Worm (Caenorhabditis elegans) whole organism, young adult: ENCODE results near the gene T04A6.3.

Source experiments
- B0261.1 ChIP-seq: sonication (generic microtip); optimal IDR thresholded peaks from 2 replicates; lab custom pipeline; 2016; ENCODE audit warnings: mild to moderate bottlenecking, missing genetic modification characterization, moderate library complexity, missing compliant biosample characterization
- B0336.3 ChIP-seq: fragments of 200-800 bp; sonication (Bioruptor generic); IDR thresholded peaks from 2 replicates; pipeline ENCODE4 v1.3.6; 2022; ENCODE audit warnings: missing genetic modification characterization, missing compliant biosample characterization
- C17E4.6 ChIP-seq: fragments of 200-800 bp; sonication (Bioruptor generic); IDR thresholded peaks from 2 replicates; pipeline ENCODE4 v1.3.6; 2022; ENCODE audit warnings: missing genetic modification reagents, missing genetic modification characterization, missing compliant biosample characterization
- D2030.7 ChIP-seq: fragments of 200-800 bp; sonication (Bioruptor generic); IDR thresholded peaks from 2 replicates; pipeline ENCODE4 v1.3.6; 2022; ENCODE audit warnings: missing genetic modification reagents, missing genetic modification characterization, missing compliant biosample characterization
- F10E7.11 ChIP-seq: sonication (generic microtip); optimal IDR thresholded peaks from 2 replicates; lab custom pipeline; 2017; ENCODE audit warnings: mild to moderate bottlenecking, missing genetic modification characterization, moderate library complexity, missing compliant biosample characterization
- F23B12.7 ChIP-seq: sonication (generic microtip); optimal IDR thresholded peaks from 2 replicates; lab custom pipeline; 2017; ENCODE audit warnings: missing genetic modification characterization, mild to moderate bottlenecking, missing compliant biosample characterization, antibody characterized with exemption, moderate library complexity; ENCODE audit not compliant: insufficient read depth
- F33H1.4 ChIP-seq: fragments of 200-800 bp; sonication (Bioruptor generic); IDR thresholded peaks from 2 replicates; pipeline ENCODE4 v1.3.6; 2022; ENCODE audit warnings: missing genetic modification reagents, missing genetic modification characterization, missing compliant biosample characterization
- F37B4.10 ChIP-seq: fragments of 200-800 bp; sonication (Bioruptor generic); IDR thresholded peaks from 2 replicates; pipeline ENCODE4 v1.3.6; 2022; ENCODE audit warnings: missing genetic modification characterization, missing compliant biosample characterization
- F52B5.7 ChIP-seq: sonication (generic microtip); optimal IDR thresholded peaks from 2 replicates; lab custom pipeline; 2016; ENCODE audit warnings: mild to moderate bottlenecking, missing genetic modification characterization, missing compliant biosample characterization
- F57C9.4 ChIP-seq: sonication (generic microtip); optimal IDR thresholded peaks from 2 replicates; lab custom pipeline; 2017; ENCODE audit warnings: mild to moderate bottlenecking, missing genetic modification characterization, missing compliant biosample characterization
- K12H6.12 ChIP-seq: fragments of 200-800 bp; sonication (Bioruptor generic); optimal IDR thresholded peaks from 2 replicates; lab custom pipeline; 2018; ENCODE audit warnings: mild to moderate bottlenecking, missing genetic modification characterization, missing compliant biosample characterization
- Y53F4B.3 ChIP-seq: fragments of 200-800 bp; sonication (Bioruptor generic); IDR thresholded peaks from 2 replicates; pipeline ENCODE4 v1.3.6; 2022; ENCODE audit warnings: missing genetic modification reagents, missing genetic modification characterization, missing compliant biosample characterization
- Y53G8AR.9 ChIP-seq: fragments of 200-800 bp; sonication (Bioruptor generic); conservative IDR thresholded peaks from 2 replicates; pipeline ENCODE4 v1.3.6; 2022; ENCODE audit warnings: missing genetic modification reagents, missing genetic modification characterization, missing compliant biosample characterization
- akir-1 ChIP-seq: fragments of 200-800 bp; sonication (Bioruptor generic); optimal IDR thresholded peaks from 2 replicates; lab custom pipeline; 2018; ENCODE audit warnings: mild to moderate bottlenecking, missing genetic modification characterization, moderate library complexity, missing compliant biosample characterization
- aptf-2 ChIP-seq: fragments of 200-800 bp; sonication (Bioruptor generic); conservative IDR thresholded peaks from 2 replicates; pipeline ENCODE4 v1.3.6; 2022; ENCODE audit warnings: missing genetic modification reagents, missing genetic modification characterization, missing compliant biosample characterization
- atf-7 ChIP-seq: sonication (generic microtip); optimal IDR thresholded peaks from 2 replicates; lab custom pipeline; 2017; ENCODE audit warnings: mild to moderate bottlenecking, missing genetic modification characterization, missing compliant biosample characterization
- attf-5 ChIP-seq: fragments of 200-800 bp; sonication (Bioruptor generic); optimal IDR thresholded peaks from 2 replicates; lab custom pipeline; 2018; ENCODE audit warnings: mild to moderate bottlenecking, missing genetic modification characterization, missing compliant biosample characterization
- bed-1 ChIP-seq: fragments of 200-800 bp; sonication (Bioruptor generic); IDR thresholded peaks from 2 replicates; pipeline ENCODE4 v1.3.6; 2022; ENCODE audit warnings: missing genetic modification reagents, missing genetic modification characterization, missing compliant biosample characterization
- ceh-40 ChIP-seq: fragments of 200-800 bp; sonication (Bioruptor generic); IDR thresholded peaks from 2 replicates; pipeline ENCODE4 v1.3.6; 2022; ENCODE audit warnings: missing genetic modification characterization, missing compliant biosample characterization
- ceh-79 ChIP-seq: sonication (generic microtip); optimal IDR thresholded peaks from 2 replicates; lab custom pipeline; 2017; ENCODE audit warnings: mild to moderate bottlenecking, missing genetic modification characterization, missing compliant biosample characterization
- chd-7 ChIP-seq: sonication (generic microtip); optimal IDR thresholded peaks from 2 replicates; lab custom pipeline; 2016; ENCODE audit warnings: mild to moderate bottlenecking, missing genetic modification characterization, moderate library complexity, missing compliant biosample characterization
- dox-1 ChIP-seq: fragments of 200-800 bp; sonication (Bioruptor generic); IDR thresholded peaks from 2 replicates; pipeline ENCODE4 v1.3.6; 2022; ENCODE audit warnings: missing genetic modification reagents, missing genetic modification characterization, missing compliant biosample characterization
- dpl-1 ChIP-seq: fragments of 150-350 bp; optimal IDR thresholded peaks from 2 replicates; lab custom pipeline; 2014; ENCODE audit warnings: missing biosample characterization, missing genetic modification reagents, missing genetic modification characterization
- egl-18 ChIP-seq: fragments of 200-800 bp; sonication (Bioruptor generic); IDR thresholded peaks from 2 replicates; pipeline ENCODE4 v1.3.6; 2022; ENCODE audit warnings: missing genetic modification reagents, missing genetic modification characterization, missing compliant biosample characterization
- egrh-3 ChIP-seq: fragments of 200-800 bp; sonication (Bioruptor generic); IDR thresholded peaks from 2 replicates; pipeline ENCODE4 v1.3.6; 2022; ENCODE audit warnings: missing genetic modification reagents, missing genetic modification characterization, missing compliant biosample characterization
- fkh-3 ChIP-seq: sonication (generic microtip); optimal IDR thresholded peaks from 2 replicates; lab custom pipeline; 2016; ENCODE audit warnings: mild to moderate bottlenecking, missing genetic modification characterization, missing compliant biosample characterization
- gei-17 ChIP-seq: fragments of 200-800 bp; sonication (Bioruptor generic); optimal IDR thresholded peaks from 2 replicates; lab custom pipeline; 2018; ENCODE audit warnings: mild to moderate bottlenecking, missing genetic modification characterization, missing compliant biosample characterization
- him-1 ChIP-seq: sonication (generic microtip); optimal IDR thresholded peaks from 2 replicates; lab custom pipeline; 2016; ENCODE audit warnings: missing genotype, missing genetic modification reagents, missing genetic modification characterization, missing compliant biosample characterization
- hlh-12 ChIP-seq: sonication (generic microtip); optimal IDR thresholded peaks from 2 replicates; lab custom pipeline; 2016; ENCODE audit warnings: missing genetic modification characterization, missing compliant biosample characterization
- hrde-1 ChIP-seq: sonication (generic microtip); optimal IDR thresholded peaks from 2 replicates; lab custom pipeline; 2016; ENCODE audit warnings: missing genetic modification characterization, mild to moderate bottlenecking, missing compliant biosample characterization, moderate library complexity, missing genotype, missing genetic modification reagents, borderline replicate concordance
- let-526 ChIP-seq: fragments of 200-800 bp; sonication (Bioruptor generic); IDR thresholded peaks from 2 replicates; pipeline ENCODE4 v1.3.6; 2022; ENCODE audit warnings: missing genetic modification reagents, missing genetic modification characterization, missing compliant biosample characterization
- madf-6 ChIP-seq: fragments of 200-800 bp; sonication (Bioruptor generic); IDR thresholded peaks from 2 replicates; pipeline ENCODE4 v1.3.6; 2022; ENCODE audit warnings: missing genetic modification reagents, missing genetic modification characterization, missing compliant biosample characterization
- mcd-1 ChIP-seq: fragments of 200-800 bp; sonication (Bioruptor generic); IDR thresholded peaks from 2 replicates; pipeline ENCODE4 v1.3.6; 2022; ENCODE audit warnings: missing genetic modification reagents, missing genetic modification characterization, missing compliant biosample characterization
- nfya-2 ChIP-seq: fragments of 200-800 bp; sonication (Bioruptor generic); IDR thresholded peaks from 2 replicates; pipeline ENCODE4 v1.3.6; 2022; ENCODE audit warnings: missing genetic modification reagents, missing genetic modification characterization, missing compliant biosample characterization
- nfyb-1 ChIP-seq: fragments of 200-800 bp; sonication (Bioruptor generic); IDR thresholded peaks from 2 replicates; pipeline ENCODE4 v1.3.6; 2022; ENCODE audit warnings: missing genetic modification reagents, missing genetic modification characterization, missing compliant biosample characterization
- nhr-120 ChIP-seq: fragments of 200-800 bp; sonication (Bioruptor generic); IDR thresholded peaks from 2 replicates; pipeline ENCODE4 v1.3.6; 2022; ENCODE audit warnings: missing genetic modification characterization, missing compliant biosample characterization
- nhr-179 ChIP-seq: sonication (generic microtip); optimal IDR thresholded peaks from 2 replicates; lab custom pipeline; 2016; ENCODE audit warnings: mild to moderate bottlenecking, missing genetic modification characterization, missing compliant biosample characterization
- nhr-27 ChIP-seq: fragments of 200-800 bp; sonication (Bioruptor generic); optimal IDR thresholded peaks from 2 replicates; lab custom pipeline; 2018; ENCODE audit warnings: mild to moderate bottlenecking, missing genetic modification characterization, moderate library complexity, missing compliant biosample characterization
- rcor-1 ChIP-seq: fragments of 200-800 bp; sonication (Bioruptor generic); IDR thresholded peaks from 2 replicates; pipeline ENCODE4 v1.3.6; 2022; ENCODE audit warnings: missing genetic modification reagents, missing genetic modification characterization, missing compliant biosample characterization
- sdz-38 ChIP-seq: sonication (generic microtip); optimal IDR thresholded peaks from 2 replicates; lab custom pipeline; 2016; ENCODE audit warnings: missing genotype, missing genetic modification characterization, missing compliant biosample characterization
- sea-2 ChIP-seq: fragments of 200-800 bp; sonication (Bioruptor generic); IDR thresholded peaks from 2 replicates; pipeline ENCODE4 v1.3.6; 2022; ENCODE audit warnings: missing genetic modification characterization, missing compliant biosample characterization
- snpc-4 ChIP-seq, 5 experiments: fragments of 150-350 bp in 1 of 5; sonication (generic microtip) in 4 of 5; optimal IDR thresholded peaks; 2 replicates each; lab custom pipeline; 2014 to 2018; ENCODE audit warnings: missing genetic modification characterization in 5 of 5, missing biosample characterization in 3 of 5, antibody characterized with exemption in 2 of 5, mild to moderate bottlenecking in 2 of 5, missing compliant biosample characterization in 2 of 5, missing genotype in 2 of 5, moderate library complexity in 2 of 5, missing genetic modification reagents in 1 of 5
- somi-1 ChIP-seq: fragments of 200-800 bp; sonication (Bioruptor generic); optimal IDR thresholded peaks from 2 replicates; lab custom pipeline; 2018; ENCODE audit warnings: mild to moderate bottlenecking, missing genetic modification characterization, missing compliant biosample characterization
- tbx-9 ChIP-seq: sonication (generic microtip); optimal IDR thresholded peaks from 2 replicates; lab custom pipeline; 2016; ENCODE audit warnings: borderline replicate concordance, missing genetic modification characterization, inconsistent platforms, missing compliant biosample characterization
- unc-130 ChIP-seq: sonication (generic microtip); optimal IDR thresholded peaks from 2 replicates; lab custom pipeline; 2016; ENCODE audit warnings: missing genetic modification reagents, missing genetic modification characterization, missing compliant biosample characterization
- xnd-1 ChIP-seq: sonication (generic microtip); optimal IDR thresholded peaks from 2 replicates; lab custom pipeline; 2016; ENCODE audit warnings: missing genotype, missing genetic modification reagents, missing genetic modification characterization, missing compliant biosample characterization
- zfh-2 ChIP-seq: fragments of 200-800 bp; sonication (Bioruptor generic); conservative IDR thresholded peaks from 2 replicates; pipeline ENCODE4 v1.3.6; 2022; ENCODE audit warnings: missing genetic modification reagents, missing genetic modification characterization, missing compliant biosample characterization
- ztf-18 ChIP-seq: sonication (generic microtip); optimal IDR thresholded peaks from 2 replicates; lab custom pipeline; 2016; ENCODE audit warnings: missing genotype, mild to moderate bottlenecking, missing genetic modification characterization, missing compliant biosample characterization
- ztf-22 ChIP-seq: fragments of 200-800 bp; sonication (Bioruptor generic); optimal IDR thresholded peaks from 2 replicates; lab custom pipeline; 2018; ENCODE audit warnings: mild to moderate bottlenecking, missing genetic modification characterization, moderate library complexity, missing compliant biosample characterization

Gene T04A6.3

ce11 chrIII:7642015-7642414 lies 33.9 kb upstream of the T04A6.3 start (continued):
- TF ChIP-seq C17E4.6 (GFP tag; lab: Robert Waterston, UW) (0 out of 2 replicates have a peak, but pooled peaks have one; percentile 39), D2030.7 (GFP tag; lab: Robert Waterston, UW) (0 out of 2 replicates have a peak, but pooled peaks have one; percentile 20), attf-5 (GFP tag; lab: Kevin White, UChicago) (peak; percentile 47), gei-17 (GFP tag; lab: Kevin White, UChicago) (no peak), akir-1 (GFP tag; lab: Kevin White, UChicago) (no peak), somi-1 (GFP tag; lab: Kevin White, UChicago) (no peak), F33H1.4 (peak; percentile 16; the same call in 1 of the 2 replicates), him-1 (tag; lab: Kevin White, UChicago) (no peak), egl-18 (GFP tag; lab: Robert Waterston, UW) (no peak), bed-1 (GFP tag; lab: Robert Waterston, UW) (no peak), B0336.3 (GFP tag; lab: Robert Waterston, UW) (no peak), nhr-120 (GFP tag; lab: Robert Waterston, UW) (no peak), snpc-4 (GFP tag; optimal IDR thresholded peaks at IDR 0.05; lab: Kevin White, UChicago) (no peak), snpc-4 (tag; optimal IDR thresholded peaks at IDR 0.05; lab: Kevin White, UChicago) (no peak), dpl-1 (GFP tag; lab: Kevin White, UChicago) (peak; percentile 19), zfh-2 (GFP tag; lab: Robert Waterston, UW) (no peak), nhr-27 (tag; lab: Kevin White, UChicago) (no peak), nfyb-1 (GFP tag; lab: Robert Waterston, UW) (peak; percentile 63; the same call in 1 of the 2 replicates), F57C9.4 (no peak), egrh-3 (no peak), Y53F4B.3 (GFP tag; lab: Robert Waterston, UW) (no peak), B0261.1 (tag; lab: Kevin White, UChicago) (peak; percentile 72), mcd-1 (no peak), nhr-179 (tag; lab: Kevin White, UChicago) (no peak), sdz-38 (tag; lab: Kevin White, UChicago) (no peak), ceh-79 (tag; lab: Kevin White, UChicago) (no peak), madf-6 (GFP tag; lab: Robert Waterston, UW) (peak; percentile 58), unc-130 (GFP tag; lab: Kevin White, UChicago) (no peak), F10E7.11 (no peak), Y53G8AR.9 (GFP tag; lab: Robert Waterston, UW) (peak; percentile 69; the same call in 1 of the 2 replicates), rcor-1 (GFP tag; lab: Robert Waterston, UW) (peak; percentile 49), let-526 (GFP tag; lab: Robert Waterston, UW) (0 out of 2 replicates have a peak, but pooled peaks have one; percentile 33), F37B4.10 (no peak), chd-7 (tag; lab: Kevin White, UChicago) (peak; percentile 3), ceh-40 (GFP tag; lab: Robert Waterston, UW) (0 out of 2 replicates have a peak, but pooled peaks have one; percentile 44), nfya-2 (no peak), aptf-2 (GFP tag; lab: Robert Waterston, UW) (no peak), hlh-12 (tag; lab: Kevin White, UChicago) (peak; percentile 61), tbx-9 (tag; lab: Kevin White, UChicago) (no peak), ztf-18 (tag; lab: Kevin White, UChicago) (peak; percentile 56), fkh-3 (tag; lab: Kevin White, UChicago) (no peak), hrde-1 (tag; lab: Kevin White, UChicago) (peak; percentile 5), ztf-22 (GFP tag; lab: Kevin White, UChicago) (no peak), xnd-1 (no peak), F23B12.7 (tag; lab: Kevin White, UChicago) (no peak), dox-1 (GFP tag; lab: Robert Waterston, UW) (peak; percentile 29; the same call in 1 of the 2 replicates), sea-2 (GFP tag; lab: Robert Waterston, UW) (no peak), F52B5.7 (no peak), K12H6.12 (tag; lab: Kevin White, UChicago) (no peak), atf-7 (tag; lab: Kevin White, UChicago) (no peak)
